Worm (Caenorhabditis elegans) whole organism, early embryonic: ENCODE results near the gene srx-125.

Experiments
- B0310.2 ChIP-seq: sonication (generic microtip); optimal IDR thresholded peaks from 2 replicates; lab custom pipeline; 2016; ENCODE audit warnings: mild to moderate bottlenecking, missing genetic modification characterization, missing compliant biosample characterization
- aly-1 ChIP-seq: sonication (generic microtip); optimal IDR thresholded peaks from 2 replicates; lab custom pipeline; 2016; ENCODE audit warnings: missing genetic modification characterization, missing compliant biosample characterization
- ama-1 ChIP-seq: fragments of 150-350 bp; optimal IDR thresholded peaks from 2 replicates; lab custom pipeline; 2014
- ceh-13 ChIP-seq: fragments of 200-800 bp; sonication (Bioruptor generic); optimal IDR thresholded peaks from 2 replicates; lab custom pipeline; 2018; ENCODE audit warnings: mild to moderate bottlenecking, missing genetic modification characterization, missing compliant biosample characterization
- ceh-36 ChIP-seq: sonication (generic microtip); optimal IDR thresholded peaks from 2 replicates; lab custom pipeline; 2016; ENCODE audit warnings: missing genetic modification characterization, inconsistent platforms, missing compliant biosample characterization
- flt-1 ChIP-seq: fragments of 200-800 bp; sonication (Bioruptor generic); IDR thresholded peaks from 2 replicates; pipeline ENCODE4 v1.3.6; 2022; ENCODE audit warnings: missing genetic modification characterization, missing compliant biosample characterization
- hnd-1 ChIP-seq: sonication (generic microtip); optimal IDR thresholded peaks from 2 replicates; lab custom pipeline; 2016; ENCODE audit warnings: missing genetic modification characterization, missing compliant biosample characterization
- tbx-37 ChIP-seq: fragments of 200-800 bp; sonication (Bioruptor generic); conservative IDR thresholded peaks from 2 replicates; pipeline ENCODE4 v1.3.6; 2022; ENCODE audit warnings: missing genetic modification reagents, missing genetic modification characterization, missing compliant biosample characterization

DNA sequence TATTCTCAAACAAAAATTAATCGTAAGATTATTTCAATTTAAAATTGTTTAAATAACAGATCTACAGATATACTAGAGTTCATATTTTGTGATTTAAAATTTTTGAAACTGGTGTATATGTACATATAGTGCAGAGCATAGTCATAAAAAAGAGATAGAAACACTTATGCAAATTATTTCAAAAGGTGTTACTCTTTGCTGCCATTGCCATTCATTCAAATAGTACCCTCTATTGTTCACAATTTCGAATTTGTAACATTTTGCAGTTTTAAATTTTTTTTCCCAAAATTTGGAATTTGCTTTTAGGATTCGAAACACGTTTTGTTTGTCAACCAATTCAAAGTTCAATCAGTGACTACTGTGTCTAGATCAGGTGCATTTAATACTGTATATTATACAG is 6.9 kb upstream of the srx-125 start, which contains the start of gene F32H5.4:
- TF ChIP-seq ama-1 (lab: Kevin White, UChicago) (no peak), flt-1 (no peak), ceh-36 (tag; lab: Kevin White, UChicago) (no peak), tbx-37 (GFP tag; lab: Robert Waterston, UW) (no peak), aly-1 (no peak), hnd-1 (tag; lab: Kevin White, UChicago) (no peak), ceh-13 (no peak), B0310.2 (no peak)
